Worm (Caenorhabditis elegans) whole organism, mixed stage, embryonic: ENCODE measurements around the gene affl-2.

ENCODE experiments used
- blmp-1 ChIP-seq: fragments of 150-350 bp; optimal IDR thresholded peaks from 2 replicates; lab custom pipeline; 2014; ENCODE audit warnings: missing biosample characterization, missing genetic modification characterization
- ceh-39 ChIP-seq: fragments of 150-350 bp; optimal IDR thresholded peaks from 2 replicates; lab custom pipeline; 2014; ENCODE audit warnings: missing biosample characterization, missing genetic modification characterization
- ces-1 ChIP-seq: fragments of 150-350 bp; optimal IDR thresholded peaks from 2 replicates; lab custom pipeline; 2014; ENCODE audit warnings: missing biosample characterization, missing genetic modification reagents, missing genetic modification characterization
- cnd-1 ChIP-seq: fragments of 200-800 bp; sonication (Bioruptor generic); optimal IDR thresholded peaks from 2 replicates; lab custom pipeline; 2018; ENCODE audit warnings: mild to moderate bottlenecking, missing genetic modification characterization, missing compliant biosample characterization
- flh-1 ChIP-seq: fragments of 200-800 bp; sonication (Bioruptor generic); optimal IDR thresholded peaks from 2 replicates; lab custom pipeline; 2018; ENCODE audit warnings: mild to moderate bottlenecking, missing genetic modification characterization, moderate library complexity, missing compliant biosample characterization
- mab-5 ChIP-seq: fragments of 150-350 bp; optimal IDR thresholded peaks from 2 replicates; lab custom pipeline; 2014; ENCODE audit warnings: missing biosample characterization, missing genetic modification characterization
- mep-1 ChIP-seq: fragments of 150-350 bp; optimal IDR thresholded peaks from 2 replicates; lab custom pipeline; 2017; ENCODE audit warnings: missing biosample characterization, missing genetic modification reagents, missing genetic modification characterization, inconsistent platforms
- mls-2 ChIP-seq: sonication (generic microtip); optimal IDR thresholded peaks from 2 replicates; lab custom pipeline; 2016; ENCODE audit warnings: mild to moderate bottlenecking, missing genetic modification characterization, moderate library complexity, missing compliant biosample characterization
- unc-62 ChIP-seq: fragments of 150-350 bp; optimal IDR thresholded peaks from 2 replicates; lab custom pipeline; 2014; ENCODE audit warnings: missing biosample characterization, missing genetic modification reagents, missing genetic modification characterization
- ztf-11 ChIP-seq: fragments of 150-350 bp; optimal IDR thresholded peaks from 2 replicates; lab custom pipeline; 2014; ENCODE audit warnings: missing biosample characterization, missing genetic modification characterization

The affl-2 gene

ce11 chrIII:486077-486597 lies 51.4 kb downstream of the affl-2 start, which contains the start of gene nlp-32:
nlp-32 (minus strand) TSS chrIII:486547.
- TF ChIP-seq blmp-1 (tag; lab: Kevin White, UChicago) (no peak), unc-62 (GFP tag; lab: Kevin White, UChicago) (no peak), mls-2 (tag; lab: Kevin White, UChicago) (no peak), cnd-1 (tag; lab: Kevin White, UChicago) (no peak), flh-1 (GFP tag; lab: Kevin White, UChicago) (no peak), mep-1 (tag; lab: Kevin White, UChicago) (no peak), ces-1 (GFP tag; lab: Kevin White, UChicago) (no peak)

- TF ChIP-seq ceh-39 (tag; lab: Kevin White, UChicago) (no peak), unc-62 (GFP tag; lab: Kevin White, UChicago) (no peak), mab-5 (tag; lab: Kevin White, UChicago) (no peak), ztf-11 (tag; lab: Kevin White, UChicago) (no peak)
Observed at ce11 chrIII:488464-488863, 53.8 kb downstream of the affl-2 start, which contains the start of gene F30H5.5. F30H5.5 (plus strand) TSS chrIII:488764.
